Worm (Caenorhabditis elegans) whole organism, L4 larva: ENCODE measurements around the gene C45G9.10.

Source experiments
- T20F7.1 ChIP-seq: fragments of 200-800 bp; sonication (Bioruptor generic); optimal IDR thresholded peaks from 2 replicates; lab custom pipeline; 2018; ENCODE audit warnings: mild to moderate bottlenecking, missing genetic modification characterization, missing compliant biosample characterization
- egl-43 ChIP-seq: fragments of 200-800 bp; sonication (Bioruptor generic); IDR thresholded peaks from 2 replicates; pipeline ENCODE4 v1.3.6; 2022; ENCODE audit warnings: missing genetic modification reagents, missing genetic modification characterization, missing compliant biosample characterization
- fkh-10 ChIP-seq: fragments of 150-350 bp; optimal IDR thresholded peaks from 2 replicates; lab custom pipeline; 2014; ENCODE audit warnings: missing biosample characterization, missing genetic modification reagents, missing genetic modification characterization
- lir-3 ChIP-seq: sonication (generic microtip); optimal IDR thresholded peaks from 2 replicates; lab custom pipeline; 2016; ENCODE audit warnings: mild to moderate bottlenecking, missing genetic modification characterization, missing compliant biosample characterization
- madf-5 ChIP-seq, 2 experiments: fragments of 200-800 bp; sonication (Bioruptor generic); IDR thresholded peaks; 2 replicates each; pipeline ENCODE4 v1.3.6; 2022; ENCODE audit warnings: missing compliant biosample characterization in 2 of 2, missing genetic modification characterization in 2 of 2
- nhr-28 ChIP-seq: fragments of 150-350 bp; optimal IDR thresholded peaks from 2 replicates; lab custom pipeline; 2014; ENCODE audit warnings: missing biosample characterization, missing genetic modification characterization
- nhr-42 ChIP-seq: fragments of 200-800 bp; sonication (Bioruptor generic); IDR thresholded peaks from 2 replicates; pipeline ENCODE4 v1.3.6; 2022; ENCODE audit warnings: missing genetic modification characterization, missing compliant biosample characterization
- nhr-77 ChIP-seq: fragments of 150-350 bp; optimal IDR thresholded peaks from 2 replicates; lab custom pipeline; 2014; ENCODE audit warnings: missing biosample characterization, missing genetic modification characterization
- php-3 ChIP-seq: fragments of 200-800 bp; sonication (Bioruptor generic); IDR thresholded peaks from 2 replicates; pipeline ENCODE4 v1.3.6; 2022; ENCODE audit warnings: missing genetic modification reagents, missing genetic modification characterization, missing compliant biosample characterization
- snpc-1.2 ChIP-seq: fragments of 200-800 bp; sonication (Bioruptor generic); IDR thresholded peaks from 2 replicates; pipeline ENCODE4 v1.3.6; 2022; ENCODE audit warnings: missing genetic modification reagents, missing genetic modification characterization, missing compliant biosample characterization
- snpc-4 ChIP-seq: fragments of 150-350 bp; optimal IDR thresholded peaks from 2 replicates; lab custom pipeline; 2014; ENCODE audit warnings: missing biosample characterization, missing genetic modification characterization

DNA sequence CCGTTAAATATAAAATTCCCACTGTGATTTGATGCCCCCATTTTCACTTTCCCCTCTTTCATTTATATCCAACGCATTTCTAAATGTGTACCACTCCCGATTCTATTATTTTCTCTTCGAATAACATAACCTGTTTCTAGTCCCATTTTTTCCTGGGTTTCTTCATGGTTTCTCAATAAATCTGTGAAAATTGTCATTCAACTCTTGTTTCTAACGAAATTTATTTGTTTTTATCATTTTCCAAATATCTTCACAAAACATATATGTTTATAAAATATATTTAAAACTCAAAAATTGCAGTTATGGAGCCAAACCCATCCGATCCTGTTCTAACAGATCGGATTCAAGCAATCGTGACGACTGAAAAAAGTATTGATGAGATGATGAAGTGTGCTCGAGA, 40.8 kb downstream of the C45G9.10 start, which contains the start of gene mdt-11:
- TF ChIP-seq fkh-10 (GFP tag; lab: Kevin White, UChicago) (no peak), egl-43 (GFP tag; lab: Robert Waterston, UW) (no peak), T20F7.1 (GFP tag; lab: Kevin White, UChicago) (no peak), lir-3 (tag; lab: Kevin White, UChicago) (no peak), nhr-28 (tag; lab: Kevin White, UChicago) (no peak), snpc-1.2 (GFP tag; lab: Robert Waterston, UW) (no peak), madf-5 (GFP tag; IDR thresholded peaks at IDR 0.05; lab: Robert Waterston, UW) (no peak), snpc-4 (no peak), nhr-77 (no peak), php-3 (GFP tag; lab: Robert Waterston, UW) (no peak), nhr-42 (GFP tag; lab: Robert Waterston, UW) (no peak)
